Fruit fly (Drosophila melanogaster) whole organism, prepupa: ENCODE results near the gene CG32073.

Experiments
- Blimp-1 ChIP-seq: fragments of 200-800 bp; sonication (Bioruptor generic); optimal IDR thresholded peaks from 3 replicates; lab custom pipeline; 2017; ENCODE audit warnings: missing biosample characterization, missing genetic modification characterization, mild to moderate bottlenecking, moderate library complexity, missing genetic modification reagents
- CG10631 ChIP-seq: fragments of 200-800 bp; sonication (Bioruptor generic); optimal IDR thresholded peaks from 2 replicates; lab custom pipeline; 2016; ENCODE audit warnings: missing biosample characterization, missing genetic modification characterization
- CG10669 ChIP-seq: fragments of 200-800 bp; sonication (Bioruptor generic); optimal IDR thresholded peaks from 3 replicates; lab custom pipeline; 2018; ENCODE audit warnings: missing biosample characterization, mild to moderate bottlenecking, missing genetic modification characterization, moderate library complexity
- CG11294 ChIP-seq: fragments of 200-800 bp; sonication (Bioruptor generic); IDR thresholded peaks from 2 replicates; pipeline ENCODE4 v1.3.6; 2022; ENCODE audit warnings: missing biosample characterization, missing genetic modification characterization
- CG11762 ChIP-seq: fragments of 200-800 bp; sonication (Bioruptor generic); optimal IDR thresholded peaks from 3 replicates; lab custom pipeline; 2016; ENCODE audit warnings: missing biosample characterization, missing genetic modification characterization; ENCODE audit not compliant: insufficient read depth
- CG11902 ChIP-seq: fragments of 200-800 bp; sonication (Bioruptor generic); optimal IDR thresholded peaks from 3 replicates; lab custom pipeline; 2016; ENCODE audit warnings: missing biosample characterization, missing genetic modification characterization
- CG15336 ChIP-seq: fragments of 200-800 bp; sonication (Bioruptor generic); IDR thresholded peaks from 2 replicates; pipeline ENCODE4 v1.3.6; 2022; ENCODE audit warnings: missing biosample characterization, missing genetic modification characterization
- CG1621 ChIP-seq: fragments of 200-800 bp; sonication (Bioruptor generic); optimal IDR thresholded peaks from 3 replicates; lab custom pipeline; 2018; ENCODE audit warnings: missing biosample characterization, mild to moderate bottlenecking, missing genetic modification characterization
- CG16779 ChIP-seq: fragments of 200-800 bp; sonication (Bioruptor generic); optimal IDR thresholded peaks from 3 replicates; lab custom pipeline; 2017; ENCODE audit warnings: missing biosample characterization, mild to moderate bottlenecking, missing genetic modification characterization
- CG3032 ChIP-seq: fragments of 200-800 bp; optimal IDR thresholded peaks from 2 replicates; lab custom pipeline; 2019; ENCODE audit warnings: missing biosample characterization, mild to moderate bottlenecking, missing genetic modification characterization, moderate library complexity
- CG32006 ChIP-seq: fragments of 200-800 bp; sonication (Bioruptor generic); optimal IDR thresholded peaks from 3 replicates; lab custom pipeline; 2017; ENCODE audit warnings: missing biosample characterization, mild to moderate bottlenecking, missing genetic modification characterization
- CG34406 ChIP-seq: fragments of 200-800 bp; sonication (Bioruptor generic); optimal IDR thresholded peaks from 3 replicates; lab custom pipeline; 2016; ENCODE audit warnings: missing biosample characterization, missing genetic modification characterization
- CG3919 ChIP-seq: fragments of 200-800 bp; sonication (Bioruptor generic); optimal IDR thresholded peaks from 3 replicates; lab custom pipeline; 2016; ENCODE audit warnings: missing biosample characterization, missing genetic modification characterization
- CG4318 ChIP-seq: fragments of 200-800 bp; sonication (Bioruptor generic); optimal IDR thresholded peaks from 3 replicates; lab custom pipeline; 2017; ENCODE audit warnings: missing biosample characterization, mild to moderate bottlenecking, missing genetic modification characterization
- CG6792 ChIP-seq: fragments of 200-800 bp; sonication (Bioruptor generic); optimal IDR thresholded peaks from 3 replicates; lab custom pipeline; 2016; ENCODE audit warnings: missing biosample characterization, missing genetic modification characterization
- CG6854 ChIP-seq: fragments of 200-800 bp; sonication (Bioruptor generic); optimal IDR thresholded peaks from 2 replicates; lab custom pipeline; 2017; ENCODE audit warnings: missing biosample characterization, mild to moderate bottlenecking, missing genetic modification characterization
- CG7368 ChIP-seq: fragments of 200-800 bp; sonication (Bioruptor generic); optimal IDR thresholded peaks from 3 replicates; lab custom pipeline; 2016; ENCODE audit warnings: missing biosample characterization, missing genetic modification characterization
- CG8119 ChIP-seq: fragments of 200-800 bp; sonication (Bioruptor generic); IDR thresholded peaks from 3 replicates; pipeline ENCODE4 v1.3.6; 2022; ENCODE audit warnings: missing biosample characterization, missing genetic modification characterization
- CG9139 ChIP-seq: fragments of 200-800 bp; sonication (Bioruptor generic); optimal IDR thresholded peaks from 3 replicates; lab custom pipeline; 2017; ENCODE audit warnings: missing biosample characterization, mild to moderate bottlenecking, missing genetic modification characterization
- Eip75B ChIP-seq: fragments of 200-800 bp; sonication (Bioruptor generic); optimal IDR thresholded peaks from 3 replicates; lab custom pipeline; 2016; ENCODE audit warnings: missing biosample characterization, missing genetic modification characterization
- Eip78C ChIP-seq: fragments of 200-800 bp; sonication (Bioruptor generic); peaks from one replicate; lab custom pipeline; 2016; ENCODE audit warnings: missing biosample characterization, missing genetic modification characterization
- Eip93F ChIP-seq: fragments of 200-800 bp; sonication (Bioruptor generic); optimal IDR thresholded peaks from 2 replicates; lab custom pipeline; 2016; ENCODE audit warnings: missing biosample characterization, mild to moderate bottlenecking, missing genetic modification characterization
- Ets21C ChIP-seq: fragments of 200-800 bp; sonication (Bioruptor generic); optimal IDR thresholded peaks from 3 replicates; lab custom pipeline; 2016; ENCODE audit warnings: missing biosample characterization, missing genetic modification characterization
- Gug ChIP-seq: fragments of 200-800 bp; sonication (Bioruptor generic); IDR thresholded peaks from 2 replicates; pipeline ENCODE4 v1.3.6; 2022; ENCODE audit warnings: missing biosample characterization, missing genetic modification characterization
- Hr38 ChIP-seq: sonication (Bioruptor generic); optimal IDR thresholded peaks from 2 replicates; lab custom pipeline; 2016; ENCODE audit warnings: missing biosample characterization, missing genetic modification characterization
- Hr39 ChIP-seq: fragments of 200-800 bp; sonication (Bioruptor generic); optimal IDR thresholded peaks from 2 replicates; lab custom pipeline; 2016; ENCODE audit warnings: missing biosample characterization, missing genetic modification characterization
- Hr4 ChIP-seq: fragments of 200-800 bp; sonication (Bioruptor generic); optimal IDR thresholded peaks from 3 replicates; lab custom pipeline; 2016; ENCODE audit warnings: missing biosample characterization, missing genetic modification characterization
- OdsH ChIP-seq: fragments of 200-800 bp; sonication (Bioruptor generic); optimal IDR thresholded peaks from 3 replicates; lab custom pipeline; 2016; ENCODE audit warnings: missing biosample characterization, missing genetic modification characterization
- Smox ChIP-seq: fragments of 200-800 bp; sonication (Bioruptor generic); optimal IDR thresholded peaks from 3 replicates; lab custom pipeline; 2016; ENCODE audit warnings: missing biosample characterization, missing genetic modification characterization
- Sox102F ChIP-seq: fragments of 200-800 bp; sonication (Bioruptor generic); optimal IDR thresholded peaks from 2 replicates; lab custom pipeline; 2016; ENCODE audit warnings: missing biosample characterization, mild to moderate bottlenecking, missing genetic modification characterization
- Sox14 ChIP-seq: fragments of 200-800 bp; sonication (Bioruptor generic); optimal IDR thresholded peaks from 3 replicates; lab custom pipeline; 2016; ENCODE audit warnings: missing biosample characterization, missing genetic modification characterization
- Sox15 ChIP-seq: fragments of 200-800 bp; sonication (Bioruptor generic); optimal IDR thresholded peaks from 3 replicates; lab custom pipeline; 2016; ENCODE audit warnings: missing biosample characterization, missing genetic modification characterization
- acj6 ChIP-seq: fragments of 200-800 bp; sonication (Bioruptor generic); optimal IDR thresholded peaks from 3 replicates; lab custom pipeline; 2016; ENCODE audit warnings: missing biosample characterization, missing genetic modification characterization
- cyc ChIP-seq: fragments of 200-800 bp; sonication (Bioruptor generic); optimal IDR thresholded peaks from 3 replicates; lab custom pipeline; 2016; ENCODE audit warnings: missing biosample characterization, missing genetic modification characterization
- dac ChIP-seq: fragments of 200-800 bp; sonication (Bioruptor generic); optimal IDR thresholded peaks from 2 replicates; lab custom pipeline; 2017; ENCODE audit warnings: missing biosample characterization, mild to moderate bottlenecking, missing genetic modification characterization
- dsx ChIP-seq: fragments of 200-800 bp; optimal IDR thresholded peaks from 3 replicates; lab custom pipeline; 2019; ENCODE audit warnings: missing biosample characterization, mild to moderate bottlenecking, missing genetic modification characterization, moderate library complexity; ENCODE audit not compliant: poor library complexity, severe bottlenecking
- eg ChIP-seq: fragments of 200-800 bp; sonication (Bioruptor generic); IDR thresholded peaks from 3 replicates; pipeline ENCODE4 v1.3.6; 2022; ENCODE audit warnings: missing biosample characterization, missing genetic modification characterization
- esn ChIP-seq: fragments of 200-800 bp; sonication (Bioruptor generic); optimal IDR thresholded peaks from 2 replicates; lab custom pipeline; 2016; ENCODE audit warnings: missing biosample characterization, mild to moderate bottlenecking, missing genetic modification characterization, moderate library complexity
- fd85E ChIP-seq: fragments of 200-800 bp; sonication (Bioruptor generic); optimal IDR thresholded peaks from 3 replicates; lab custom pipeline; 2016; ENCODE audit warnings: missing biosample characterization, missing genetic modification characterization
- lz ChIP-seq: fragments of 200-800 bp; sonication (Bioruptor generic); optimal IDR thresholded peaks from 3 replicates; lab custom pipeline; 2016; ENCODE audit warnings: missing biosample characterization, missing genetic modification characterization
- net ChIP-seq: fragments of 200-800 bp; sonication (Bioruptor generic); optimal IDR thresholded peaks from 3 replicates; lab custom pipeline; 2016; ENCODE audit warnings: missing biosample characterization, missing genetic modification characterization
- pdm3 ChIP-seq: fragments of 200-800 bp; sonication (Bioruptor generic); optimal IDR thresholded peaks from 3 replicates; lab custom pipeline; 2016; ENCODE audit warnings: missing biosample characterization, missing genetic modification characterization
- salr ChIP-seq, 2 experiments: fragments of 200-800 bp; sonication (Bioruptor generic); optimal IDR thresholded peaks; 3 replicates each; lab custom pipeline; 2016 to 2018; ENCODE audit warnings: missing biosample characterization in 2 of 2, missing genetic modification characterization in 2 of 2, mild to moderate bottlenecking in 1 of 2
- spab ChIP-seq: fragments of 200-800 bp; sonication (Bioruptor generic); optimal IDR thresholded peaks from 2 replicates; lab custom pipeline; 2017; ENCODE audit warnings: missing biosample characterization, mild to moderate bottlenecking, missing genetic modification characterization, missing genetic modification reagents
- ss ChIP-seq, 2 experiments: fragments of 200-800 bp; sonication (Bioruptor generic); optimal IDR thresholded peaks; 2 replicates in 1 of 2; 3 replicates in 1 of 2; lab custom pipeline; 2017 to 2018; ENCODE audit warnings: mild to moderate bottlenecking in 2 of 2, missing biosample characterization in 2 of 2, missing genetic modification characterization in 2 of 2, moderate library complexity in 1 of 2
- vri ChIP-seq: fragments of 200-800 bp; sonication (Bioruptor generic); optimal IDR thresholded peaks from 3 replicates; lab custom pipeline; 2016; ENCODE audit warnings: missing biosample characterization, mild to moderate bottlenecking, missing genetic modification characterization

CG32073 gene

dm6 chr3L:11097982-11098663 is 9.3 kb downstream of the CG32073 start, which contains the start of the genes Irbp18 and APP-BP1 (continued):
- TF ChIP-seq CG9139 (peak; percentile 79), Ets21C (GFP tag; lab: Kevin White, UChicago) (peak; percentile 93), Gug (GFP tag; lab: Robert Waterston, UW) (peak; percentile 85), CG1621 (peak; percentile 88), Hr39 (GFP tag; lab: Kevin White, UChicago) (peak; percentile 96), Hr38 (GFP tag; lab: Kevin White, UChicago) (peak; percentile 71), dsx (peak; percentile 87), Sox102F (peak; percentile 97), CG6854 (peak; percentile 83)

dm6 chr3L:11096195-11096908 is 11.0 kb downstream of the CG32073 start, which contains the start of the genes CG46439, Iyd and CG33947:
Gene CG46439 (minus strand): TSS chr3L:11096245.
Gene Iyd (minus strand): TSS chr3L:11096245.
Gene CG33947 (plus strand): TSS chr3L:11096496.
- TF ChIP-seq Hr4 (peak; percentile 29), acj6 (GFP tag; lab: Kevin White, UChicago) (peak; percentile 22), CG10669 (GFP tag; lab: Kevin White, UChicago) (peak; percentile 67), esn (GFP tag; lab: Kevin White, UChicago) (peak; percentile 53), CG3032 (tag; lab: Kevin White, UChicago) (peak; percentile 62), CG6792 (GFP tag; lab: Kevin White, UChicago) (peak; percentile 46), Sox15 (GFP tag; lab: Kevin White, UChicago) (no peak), cyc (GFP tag; lab: Kevin White, UChicago) (no peak), eg (GFP tag; lab: Robert Waterston, UW) (peak; percentile 90), CG11294 (GFP tag; lab: Robert Waterston, UW) (no peak; the same call in 1 of the 2 replicates), Smox (peak; percentile 46), CG9139 (peak; percentile 80), spab (GFP tag; lab: Kevin White, UChicago) (peak; percentile 70), CG10631 (GFP tag; lab: Kevin White, UChicago) (no peak), CG11762 (GFP tag; lab: Kevin White, UChicago) (peak; percentile 3), dac (GFP tag; lab: Kevin White, UChicago) (peak; percentile 18), CG16779 (tag; lab: Kevin White, UChicago) (peak; percentile 86), CG34406 (peak; percentile 46), Hr38 (GFP tag; lab: Kevin White, UChicago) (no peak), CG8119 (GFP tag; lab: Robert Waterston, UW) (peak; percentile 84; the same call in 2 of the 3 replicates), Eip75B (GFP tag; lab: Kevin White, UChicago) (peak; percentile 67), Ets21C (GFP tag; lab: Kevin White, UChicago) (no peak), CG7368 (GFP tag; lab: Kevin White, UChicago) (peak; percentile 31), net (peak; percentile 30), CG11902 (GFP tag; lab: Kevin White, UChicago) (no peak), Hr39 (GFP tag; lab: Kevin White, UChicago) (no peak), Blimp-1 (GFP tag; lab: Kevin White, UChicago) (peak; percentile 28), Eip93F (GFP tag; lab: Kevin White, UChicago) (peak; percentile 71), dsx (peak; percentile 30), CG1621 (peak; percentile 65), Sox14 (GFP tag; lab: Kevin White, UChicago) (peak; percentile 58), CG15336 (GFP tag; lab: Robert Waterston, UW) (peak; percentile 80), salr (GFP tag; optimal IDR thresholded peaks at IDR 0.05; lab: Kevin White, UChicago) (peak in 1 of 2 experiments; percentile 9), vri (GFP tag; lab: Kevin White, UChicago) (peak; percentile 79), fd85E (GFP tag; lab: Kevin White, UChicago) (no peak), CG6854 (peak; percentile 91), OdsH (peak; percentile 30), CG32006 (GFP tag; lab: Kevin White, UChicago) (peak; percentile 55), pdm3 (GFP tag; lab: Kevin White, UChicago) (peak; percentile 36), CG4318 (GFP tag; lab: Kevin White, UChicago) (no peak), ss (GFP tag; optimal IDR thresholded peaks at IDR 0.05; lab: Kevin White, UChicago) (peak; percentile 61 to 77), Eip78C (peak; percentile 83), lz (peak; percentile 24), CG3919 (GFP tag; lab: Kevin White, UChicago) (peak; percentile 59)
